Worm (Caenorhabditis elegans) whole organism, L1 larva: Measurements from ENCODE around the gene R02D5.4.

Source experiments
- C16A3.4 ChIP-seq: fragments of 150-350 bp; optimal IDR thresholded peaks from 2 replicates; lab custom pipeline; 2014; ENCODE audit warnings: missing biosample characterization, missing genetic modification characterization
- aha-1 ChIP-seq: fragments of 150-350 bp; optimal IDR thresholded peaks from 2 replicates; lab custom pipeline; 2014; ENCODE audit warnings: missing biosample characterization, missing genetic modification characterization
- aly-2 ChIP-seq: fragments of 150-350 bp; optimal IDR thresholded peaks from 2 replicates; lab custom pipeline; 2014; ENCODE audit warnings: missing biosample characterization, missing genetic modification characterization
- ama-1 ChIP-seq: fragments of 150-350 bp; optimal IDR thresholded peaks from 2 replicates; lab custom pipeline; 2014
- ceh-82 ChIP-seq, 3 experiments: fragments of 150-350 bp in 1 of 3; sonication (generic microtip) in 2 of 3; optimal IDR thresholded peaks; 2 replicates each; lab custom pipeline; 2014 to 2017; ENCODE audit warnings: missing biosample characterization in 3 of 3, missing genetic modification characterization in 3 of 3
- ceh-90 ChIP-seq: sonication (generic microtip); optimal IDR thresholded peaks from 2 replicates; lab custom pipeline; 2016; ENCODE audit warnings: missing genetic modification characterization, missing compliant biosample characterization
- dsc-1 ChIP-seq: sonication (generic microtip); optimal IDR thresholded peaks from 2 replicates; lab custom pipeline; 2016; ENCODE audit warnings: mild to moderate bottlenecking, missing genetic modification characterization, missing compliant biosample characterization
- efl-1 ChIP-seq, 4 experiments: fragments of 150-350 bp; optimal IDR thresholded peaks in 3 of 4; peaks in 1 of 4; 1 replicate in 1 of 4; 2 replicates in 3 of 4; lab custom pipeline; 2014; ENCODE audit warnings: missing biosample characterization in 2 of 4, missing genetic modification characterization in 2 of 4, missing genetic modification reagents in 2 of 4
- egl-13 ChIP-seq: sonication (generic microtip); optimal IDR thresholded peaks from 2 replicates; lab custom pipeline; 2016; ENCODE audit warnings: missing genotype, missing genetic modification reagents, missing genetic modification characterization, missing compliant biosample characterization
- elt-2 ChIP-seq: sonication (generic microtip); optimal IDR thresholded peaks from 2 replicates; lab custom pipeline; 2016; ENCODE audit warnings: missing genetic modification characterization, mild to moderate bottlenecking, inconsistent platforms, missing compliant biosample characterization, missing genetic modification reagents
- ets-5 ChIP-seq: fragments of 200-800 bp; sonication (Bioruptor generic); IDR thresholded peaks from 2 replicates; pipeline ENCODE4 v1.3.6; 2022; ENCODE audit warnings: missing genetic modification characterization, missing compliant biosample characterization
- fos-1 ChIP-seq: fragments of 150-350 bp; optimal IDR thresholded peaks from 2 replicates; lab custom pipeline; 2014; ENCODE audit warnings: missing biosample characterization, missing genetic modification characterization
- hlh-4 ChIP-seq: sonication (generic microtip); optimal IDR thresholded peaks from 2 replicates; lab custom pipeline; 2016; ENCODE audit warnings: mild to moderate bottlenecking, missing genetic modification characterization, missing compliant biosample characterization
- irx-1 ChIP-seq: sonication (generic microtip); optimal IDR thresholded peaks from 2 replicates; lab custom pipeline; 2016; ENCODE audit warnings: missing genetic modification characterization, missing compliant biosample characterization
- isw-1 ChIP-seq: fragments of 200-800 bp; sonication (Bioruptor generic); IDR thresholded peaks from 2 replicates; pipeline ENCODE4 v1.3.6; 2022; ENCODE audit warnings: missing genetic modification characterization, missing compliant biosample characterization
- lin-35 ChIP-seq, 2 experiments: fragments of 150-350 bp; optimal IDR thresholded peaks; 2 replicates each; lab custom pipeline; 2014; ENCODE audit warnings: missing biosample characterization in 2 of 2, missing genetic modification characterization in 2 of 2, missing genetic modification reagents in 2 of 2
- lin-39 ChIP-seq: fragments of 150-350 bp; optimal IDR thresholded peaks from 2 replicates; lab custom pipeline; 2014; ENCODE audit warnings: missing biosample characterization, missing genetic modification reagents, missing genetic modification characterization
- lsy-2 ChIP-seq, 2 experiments: fragments of 150-350 bp; optimal IDR thresholded peaks; 2 replicates each; lab custom pipeline; 2014; ENCODE audit warnings: missing biosample characterization in 2 of 2, missing genetic modification characterization in 2 of 2
- mdl-1 ChIP-seq, 2 experiments: fragments of 150-350 bp; optimal IDR thresholded peaks; 2 replicates each; lab custom pipeline; 2014 to 2017; ENCODE audit warnings: missing biosample characterization in 2 of 2, missing genetic modification characterization in 2 of 2, inconsistent platforms in 1 of 2
- nhr-12 ChIP-seq: sonication (generic microtip); optimal IDR thresholded peaks from 2 replicates; lab custom pipeline; 2017; ENCODE audit warnings: missing biosample characterization, missing genetic modification characterization
- nhr-47 ChIP-seq: sonication (generic microtip); optimal IDR thresholded peaks from 2 replicates; lab custom pipeline; 2016; ENCODE audit warnings: mild to moderate bottlenecking, missing genetic modification characterization, moderate library complexity, missing compliant biosample characterization
- nhr-71 ChIP-seq: sonication (generic microtip); optimal IDR thresholded peaks from 2 replicates; lab custom pipeline; 2016; ENCODE audit warnings: mild to moderate bottlenecking, missing genetic modification characterization, moderate library complexity, missing compliant biosample characterization
- nhr-84 ChIP-seq: sonication (generic microtip); optimal IDR thresholded peaks from 2 replicates; lab custom pipeline; 2017; ENCODE audit warnings: missing biosample characterization, missing genetic modification characterization
- nhr-85 ChIP-seq: sonication (generic microtip); peaks from one replicate; lab custom pipeline; 2016; ENCODE audit warnings: missing genetic modification characterization, inconsistent platforms, missing compliant biosample characterization
- nhr-90 ChIP-seq: sonication (generic microtip); optimal IDR thresholded peaks from 2 replicates; lab custom pipeline; 2016; ENCODE audit warnings: mild to moderate bottlenecking, missing genetic modification characterization, missing compliant biosample characterization; ENCODE audit not compliant: poor library complexity
- pag-3 ChIP-seq: sonication (generic microtip); optimal IDR thresholded peaks from 2 replicates; lab custom pipeline; 2017; ENCODE audit warnings: missing genetic modification characterization, mild to moderate bottlenecking, missing compliant biosample characterization, antibody characterized with exemption, borderline replicate concordance; ENCODE audit not compliant: insufficient read depth
- rnt-1 ChIP-seq: sonication (generic microtip); optimal IDR thresholded peaks from 2 replicates; lab custom pipeline; 2016; ENCODE audit warnings: mild to moderate bottlenecking, missing genetic modification characterization, moderate library complexity, missing compliant biosample characterization
- skn-1 ChIP-seq: fragments of 150-350 bp; optimal IDR thresholded peaks from 2 replicates; lab custom pipeline; 2014; ENCODE audit warnings: missing biosample characterization, missing genetic modification characterization
- snu-23 ChIP-seq: sonication (generic microtip); optimal IDR thresholded peaks from 2 replicates; lab custom pipeline; 2016; ENCODE audit warnings: missing genetic modification characterization, missing compliant biosample characterization
- sup-37 ChIP-seq: fragments of 200-800 bp; sonication (Bioruptor generic); optimal IDR thresholded peaks from 2 replicates; lab custom pipeline; 2018; ENCODE audit warnings: mild to moderate bottlenecking, missing genetic modification characterization, missing compliant biosample characterization
- swsn-7 ChIP-seq: sonication (generic microtip); optimal IDR thresholded peaks from 2 replicates; lab custom pipeline; 2016; ENCODE audit warnings: missing genetic modification characterization, missing compliant biosample characterization
- tlp-1 ChIP-seq: fragments of 150-350 bp; optimal IDR thresholded peaks from 2 replicates; lab custom pipeline; 2014; ENCODE audit warnings: missing biosample characterization, missing genetic modification characterization
- unc-130 ChIP-seq: fragments of 150-350 bp; optimal IDR thresholded peaks from 2 replicates; lab custom pipeline; 2017; ENCODE audit warnings: missing biosample characterization, missing genetic modification characterization, inconsistent platforms
- unc-30 ChIP-seq: sonication (generic microtip); optimal IDR thresholded peaks from 2 replicates; lab custom pipeline; 2017; ENCODE audit warnings: missing biosample characterization, missing genetic modification characterization
- vab-15 ChIP-seq: sonication (generic microtip); optimal IDR thresholded peaks from 2 replicates; lab custom pipeline; 2017; ENCODE audit warnings: missing genotype, mild to moderate bottlenecking, missing genetic modification characterization, missing compliant biosample characterization
- zip-4 ChIP-seq: fragments of 200-800 bp; sonication (Bioruptor generic); optimal IDR thresholded peaks from 2 replicates; lab custom pipeline; 2018; ENCODE audit warnings: mild to moderate bottlenecking, missing genetic modification characterization, moderate library complexity, missing compliant biosample characterization

R02D5.4 gene

ce11 chrV:14523788-14524582, 39.5 kb upstream of the R02D5.4 start, which contains the start of gene ril-1 (continued):
- TF ChIP-seq rnt-1 (tag; lab: Kevin White, UChicago) (peak; percentile 35), elt-2 (tag; lab: Kevin White, UChicago) (no peak), nhr-84 (tag; lab: Kevin White, UChicago) (no peak), mdl-1 (tag; optimal IDR thresholded peaks at IDR 0.05; lab: Kevin White, UChicago) (peak in 1 of 2 experiments; percentile 8), skn-1 (tag; lab: Kevin White, UChicago) (peak; percentile 40), lin-35 (GFP tag; optimal IDR thresholded peaks at IDR 0.05; lab: Kevin White, UChicago) (peak; percentile 23 to 57), lsy-2 (tag; optimal IDR thresholded peaks at IDR 0.05; lab: Kevin White, UChicago) (peak; percentile 27 to 58), unc-130 (tag; lab: Kevin White, UChicago) (peak; percentile 14), unc-30 (tag; lab: Kevin White, UChicago) (no peak), nhr-47 (peak; percentile 38), nhr-71 (tag; lab: Kevin White, UChicago) (peak; percentile 55), C16A3.4 (tag; lab: Kevin White, UChicago) (peak; percentile 53), vab-15 (no peak), nhr-90 (peak; percentile 44), egl-13 (tag; lab: Kevin White, UChicago) (no peak), sup-37 (GFP tag; lab: Kevin White, UChicago) (no peak), ceh-82 (tag; optimal IDR thresholded peaks at IDR 0.05; lab: Kevin White, UChicago) (peak; percentile 2 to 40 (median 32)), snu-23 (GFP tag; lab: Kevin White, UChicago) (peak; percentile 50), nhr-85 (tag; lab: Kevin White, UChicago) (peak; percentile 67), pag-3 (tag; lab: Kevin White, UChicago) (no peak)

ce11 chrV:14523105-14523504, 38.6 kb upstream of the R02D5.4 start, which contains the start of gene C53A5.2:
TSS of gene C53A5.2 (minus strand) at chrV:14523205.
- TF ChIP-seq efl-1 (optimal IDR thresholded peaks at IDR 0.05; lab: Kevin White, UChicago), result no peak
- TF ChIP-seq efl-1 (GFP tag; optimal IDR thresholded peaks at IDR 0.05 in 1 of 2; lab: Kevin White, UChicago), result peak in 1 of 2 experiments; percentile 88
- TF ChIP-seq lin-39 (tag; lab: Kevin White, UChicago), result no peak
- TF ChIP-seq, all 84 proteins: peak for 1

ce11 chrV:14522514-14522913, 38.0 kb upstream of the R02D5.4 start, which contains the start of gene C53A5.16:
TSS of gene C53A5.16 (minus strand) at chrV:14522614.
- peak; percentile 37 for TF ChIP-seq ama-1 (lab: Kevin White, UChicago)
- TF ChIP-seq nhr-71 (tag; lab: Kevin White, UChicago), result no peak

ce11 chrV:14521000-14521399, 36.5 kb upstream of the R02D5.4 start, which contains the start of gene C53A5.17:
TSS of gene C53A5.17 (minus strand) at chrV:14521100.
- TF ChIP-seq tlp-1 (tag; lab: Kevin White, UChicago) (no peak), ets-5 (no peak), irx-1 (tag; lab: Kevin White, UChicago) (no peak), ceh-90 (tag; lab: Kevin White, UChicago) (no peak)

- TF ChIP-seq aha-1 (tag; lab: Kevin White, UChicago) (no peak), lin-35 (GFP tag; optimal IDR thresholded peaks at IDR 0.05; lab: Kevin White, UChicago) (no peak), lin-39 (tag; lab: Kevin White, UChicago) (no peak), nhr-84 (tag; lab: Kevin White, UChicago) (no peak), swsn-7 (no peak), hlh-4 (tag; lab: Kevin White, UChicago) (no peak), nhr-47 (no peak), fos-1 (tag; lab: Kevin White, UChicago) (no peak), aly-2 (no peak), nhr-85 (tag; lab: Kevin White, UChicago) (no peak), nhr-12 (tag; lab: Kevin White, UChicago) (no peak), dsc-1 (tag; lab: Kevin White, UChicago) (no peak), skn-1 (tag; lab: Kevin White, UChicago) (no peak), zip-4 (no peak), irx-1 (tag; lab: Kevin White, UChicago) (no peak), isw-1 (no peak), unc-130 (tag; lab: Kevin White, UChicago) (no peak), snu-23 (GFP tag; lab: Kevin White, UChicago) (no peak), nhr-90 (no peak)
These were observed 34.8 kb upstream of the R02D5.4 start, which contains the start of gene R02D5.8 for ce11 chrV:14519268-14519667. TSS of gene R02D5.8 (minus strand) at chrV:14519368.
